Worm (Caenorhabditis elegans) whole organism, dauer: ENCODE measurements around the gene C28D4.5.

Experiments
- unc-62 ChIP-seq: sonication (generic microtip); optimal IDR thresholded peaks from 2 replicates; lab custom pipeline; 2017; ENCODE audit warnings: missing biosample characterization, missing genetic modification reagents, missing genetic modification characterization

Gene C28D4.5

DNA sequence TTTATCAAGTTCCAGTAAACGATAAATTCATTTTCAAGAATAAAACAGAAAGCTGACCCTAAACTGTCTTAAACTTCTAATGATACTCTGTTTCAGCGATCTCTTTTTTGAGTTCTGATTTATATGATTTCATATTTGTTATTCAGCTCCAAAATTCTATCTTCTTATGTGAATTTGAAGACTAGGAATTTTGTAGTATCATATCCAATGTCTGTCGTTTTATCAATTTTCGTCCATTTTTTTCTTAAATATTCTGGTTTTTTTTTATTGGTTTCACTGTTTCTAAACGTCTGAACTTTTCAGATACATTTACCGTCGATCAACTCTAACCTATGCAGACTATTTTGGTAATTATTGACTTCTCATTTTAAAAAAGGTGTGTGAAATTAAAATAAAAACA, 21.7 kb downstream of the C28D4.5 start, which contains the start of the genes nhr-138 and C28D4.18:
nhr-138 (plus strand) TSS at position 304 of the 400 bp plus-strand sequence.
C28D4.18 (plus strand) TSS at position 333 of the 400 bp plus-strand sequence.
- no peak for TF ChIP-seq unc-62 (GFP tag; lab: Kevin White, UChicago)

DNA sequence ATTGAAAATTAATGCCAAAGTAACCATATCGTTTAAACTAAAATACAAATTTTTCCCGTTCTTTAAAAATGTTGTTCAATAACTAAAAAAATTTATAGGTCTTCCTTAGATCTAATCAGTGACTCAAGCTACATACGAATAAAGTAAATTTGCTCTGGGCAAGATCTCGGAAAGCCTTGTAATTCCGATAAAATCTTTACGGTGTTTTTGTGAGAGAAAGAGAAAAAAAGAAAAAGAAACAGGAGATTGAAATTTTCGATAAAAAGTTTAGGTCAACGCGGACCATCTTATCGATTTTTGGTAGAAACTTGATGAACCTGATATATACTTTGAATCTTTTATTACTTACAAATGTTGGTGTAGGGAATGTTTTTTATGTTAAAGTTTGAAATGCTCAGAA, 23.5 kb downstream of the C28D4.5 start:
- TF ChIP-seq unc-62 (GFP tag; lab: Kevin White, UChicago) = no peak

DNA sequence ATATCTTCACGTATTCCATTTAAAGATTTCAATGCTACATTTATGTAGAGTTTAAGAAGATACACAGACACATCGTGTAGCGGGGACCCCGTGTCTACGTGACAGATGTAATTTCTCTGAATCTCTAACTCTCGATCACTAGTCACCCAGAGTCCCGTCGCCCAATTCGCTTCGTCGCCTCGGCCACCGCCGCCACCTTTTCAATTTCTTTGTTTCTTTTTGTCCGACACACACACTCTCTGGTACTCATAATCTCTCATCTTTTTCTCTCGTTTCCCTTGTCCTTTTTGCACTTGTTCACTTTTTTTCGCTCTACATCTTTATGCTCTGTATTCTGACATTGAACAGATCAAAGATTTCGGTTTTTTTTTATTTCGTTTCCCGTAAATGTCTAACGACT, 28.3 kb downstream of the C28D4.5 start:
- TF ChIP-seq unc-62 (GFP tag; lab: Kevin White, UChicago) = no peak

DNA sequence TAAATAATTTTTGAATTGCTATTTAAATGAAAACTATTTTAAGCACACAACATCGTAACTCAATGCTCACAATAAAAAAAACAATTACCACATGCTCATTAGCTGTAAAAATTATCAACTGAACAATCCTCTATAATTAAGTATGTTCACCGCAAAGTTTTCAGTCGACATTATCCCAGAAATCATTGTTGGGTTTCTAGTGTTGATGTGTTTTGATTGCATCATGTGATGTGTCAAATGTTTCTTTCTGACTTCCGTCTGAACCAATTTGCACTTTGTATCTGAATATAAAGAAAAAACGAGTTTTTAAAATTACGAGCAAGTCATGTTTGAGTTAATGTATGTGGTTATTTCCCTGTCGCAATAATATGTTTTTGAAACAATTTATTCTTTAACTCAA, 28.8 kb downstream of the C28D4.5 start:
- TF ChIP-seq unc-62 (GFP tag; lab: Kevin White, UChicago) = no peak

DNA sequence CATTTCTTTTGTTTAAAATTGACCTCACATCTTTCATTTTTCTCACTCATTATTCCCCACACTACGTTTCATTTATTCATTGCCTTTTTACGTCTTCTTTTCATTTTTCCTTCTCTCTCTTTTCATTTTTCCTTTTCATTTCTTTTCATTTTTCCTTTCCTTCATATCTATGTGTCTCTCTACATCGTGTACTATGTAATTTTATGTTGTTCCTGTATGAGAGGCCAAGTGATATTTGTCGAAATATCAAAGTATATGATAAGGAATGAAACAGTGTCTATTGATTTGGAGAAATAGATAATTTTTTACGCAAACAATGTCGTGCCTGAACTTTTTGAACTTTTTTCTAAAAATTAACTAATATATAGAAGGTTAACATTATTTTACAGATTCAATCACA, 30.2 kb downstream of the C28D4.5 start:
- no peak for TF ChIP-seq unc-62 (GFP tag; lab: Kevin White, UChicago)

DNA sequence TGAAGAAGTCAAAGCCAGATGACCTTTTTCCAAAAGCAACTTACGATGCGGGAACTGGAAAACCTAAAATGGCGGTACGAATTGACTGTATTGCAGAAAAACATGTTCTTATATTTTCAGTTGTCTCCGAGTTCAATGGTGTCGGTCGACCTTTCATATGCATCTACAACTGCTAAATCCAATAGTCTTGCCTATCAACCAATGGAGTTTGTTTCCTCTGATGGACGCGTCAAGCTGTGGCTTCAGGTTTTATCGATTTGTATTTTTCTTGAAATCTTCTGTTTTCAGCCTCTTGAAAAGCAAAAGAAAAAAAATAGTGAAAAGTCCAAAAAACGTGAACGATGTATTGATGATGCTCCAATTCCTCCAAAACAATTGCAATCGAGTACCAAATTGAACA, 32.4 kb downstream of the C28D4.5 start:
- no peak for TF ChIP-seq unc-62 (GFP tag; lab: Kevin White, UChicago)

DNA sequence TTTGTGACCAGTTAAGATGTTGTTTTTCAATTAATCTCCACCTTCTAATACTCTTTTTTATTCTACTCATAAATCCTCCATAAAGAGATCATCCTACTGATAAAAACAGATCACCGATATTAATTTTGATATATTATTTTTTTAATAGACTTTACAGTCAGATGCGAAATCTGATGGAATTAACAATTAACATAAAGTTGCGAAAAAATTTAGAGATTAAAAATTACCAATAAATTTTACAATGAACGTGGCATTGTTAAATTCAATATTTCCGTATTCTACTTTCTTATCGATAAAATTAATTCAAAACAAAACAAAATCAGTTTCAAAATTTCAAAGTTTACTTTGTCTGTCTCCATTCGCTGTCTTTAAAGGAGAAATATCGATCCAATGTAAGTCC, 33.9 kb downstream of the C28D4.5 start, which contains the start of gene K01H12.4:
K01H12.4 (plus strand) TSS at position 301 of the 400 bp plus-strand sequence.
- TF ChIP-seq unc-62 (GFP tag; lab: Kevin White, UChicago) = no peak

DNA sequence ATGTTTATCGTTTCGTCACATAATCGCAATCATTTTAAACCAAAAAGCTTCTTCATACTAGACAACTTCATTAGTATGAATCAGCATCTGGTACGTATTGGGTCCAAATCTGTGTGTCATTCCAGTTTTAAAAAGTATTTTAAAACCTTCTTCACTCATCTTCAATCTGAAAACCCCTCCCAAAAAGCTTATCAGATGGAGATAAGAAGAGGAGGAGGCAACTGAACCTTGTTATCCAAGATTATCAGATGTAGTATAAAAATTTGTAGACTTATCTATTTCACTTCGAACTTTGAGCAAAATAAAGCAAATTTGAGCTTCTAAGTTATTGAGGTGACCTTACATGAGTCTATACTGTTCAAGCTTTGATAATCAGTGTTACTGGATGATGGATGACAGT, 36.8 kb downstream of the C28D4.5 start, which contains the start of gene nhr-38:
nhr-38 (plus strand) TSS at position 301 of the 400 bp plus-strand sequence.
- TF ChIP-seq unc-62 (GFP tag; lab: Kevin White, UChicago) = no peak

DNA sequence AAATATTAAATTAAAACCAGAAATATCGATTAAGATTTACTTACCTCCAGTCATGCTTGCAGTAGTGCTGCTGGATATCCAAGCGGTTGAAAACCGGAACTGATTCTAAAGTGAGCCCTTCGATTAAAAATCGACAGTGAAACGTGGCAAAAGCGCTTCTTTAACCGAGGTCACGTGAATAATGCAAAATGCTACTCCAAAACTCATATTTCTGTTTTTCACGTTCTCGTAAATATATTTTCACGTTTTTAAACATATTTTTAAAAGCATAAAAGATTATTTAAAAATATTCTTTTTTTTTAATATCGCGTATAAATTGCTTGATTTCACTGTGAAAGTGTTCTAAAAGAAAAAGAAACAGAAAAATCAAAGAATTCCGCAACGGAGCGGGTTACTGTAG, 37.5 kb downstream of the C28D4.5 start, which contains the start of gene ant-1.3:
ant-1.3 (minus strand) TSS at position 101 of the 400 bp plus-strand sequence.
- no peak for TF ChIP-seq unc-62 (GFP tag; lab: Kevin White, UChicago)

DNA sequence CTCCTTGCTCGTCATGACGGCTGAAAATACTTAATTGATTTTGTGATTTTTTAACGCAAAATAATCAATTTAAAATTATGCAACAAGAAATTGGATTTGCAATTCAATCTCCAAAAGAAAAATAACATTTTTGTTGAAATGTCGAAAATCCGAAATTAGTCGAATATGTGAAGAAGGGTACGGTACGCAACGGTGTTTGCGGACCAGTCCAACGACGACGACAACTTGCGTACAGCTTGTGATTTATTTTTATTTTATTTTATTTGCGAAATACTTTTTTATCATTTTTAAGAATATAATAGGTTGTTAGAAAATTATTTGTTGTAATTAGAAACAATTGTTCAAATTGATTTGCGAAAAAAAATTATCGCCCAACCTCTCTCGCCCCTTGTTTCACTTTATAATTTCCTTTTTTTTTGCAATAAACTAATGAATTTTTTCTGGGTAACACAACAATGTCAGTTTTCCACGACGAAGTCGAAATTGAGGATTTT, 39.9 kb downstream of the C28D4.5 start, which contains the start of the genes dcaf-1 and dph-3:
dcaf-1 (minus strand) TSS at position 20 of the 494 bp plus-strand sequence.
dph-3 (plus strand) TSS at position 444 of the 494 bp plus-strand sequence.
- no peak for TF ChIP-seq unc-62 (GFP tag; lab: Kevin White, UChicago)

DNA sequence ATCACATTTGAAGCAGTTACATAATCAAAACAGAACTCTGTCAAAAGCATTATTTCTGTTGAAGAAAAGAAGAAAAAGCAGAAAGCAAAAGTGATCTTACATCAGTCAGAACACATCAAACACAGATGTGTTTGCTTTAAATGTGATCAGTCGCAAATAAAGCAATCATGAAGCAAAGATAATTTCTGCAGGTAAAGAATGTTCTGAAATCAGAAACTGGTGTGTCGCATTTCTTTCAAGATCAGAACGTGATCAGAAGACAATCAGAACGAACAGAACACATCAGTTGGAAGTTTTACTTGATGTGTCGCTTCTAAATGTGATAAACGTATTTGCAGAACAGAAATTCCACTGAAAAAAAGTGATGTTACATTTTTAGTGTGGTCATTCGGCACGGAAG, 47.6 kb downstream of the C28D4.5 start:
- TF ChIP-seq unc-62 (GFP tag; lab: Kevin White, UChicago) = no peak

DNA sequence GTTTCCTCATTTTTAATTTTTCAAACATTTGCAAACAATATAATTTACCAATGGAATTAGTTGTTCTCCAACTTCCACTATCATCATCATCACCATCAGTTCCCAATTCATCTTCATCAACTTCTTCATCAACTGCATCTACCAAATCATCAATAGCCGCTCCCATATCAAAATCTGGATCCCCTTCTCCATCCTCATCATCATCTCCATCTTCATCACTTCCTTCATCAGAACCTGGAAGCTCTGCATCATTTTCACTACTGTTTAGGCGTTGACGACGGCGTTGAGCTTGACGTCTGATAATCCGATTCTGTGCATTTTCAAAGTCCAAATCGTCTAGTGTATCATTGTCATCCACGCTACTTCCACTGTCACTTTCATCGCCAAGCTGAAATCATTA, 48.8 kb downstream of the C28D4.5 start:
- no peak for TF ChIP-seq unc-62 (GFP tag; lab: Kevin White, UChicago)

DNA sequence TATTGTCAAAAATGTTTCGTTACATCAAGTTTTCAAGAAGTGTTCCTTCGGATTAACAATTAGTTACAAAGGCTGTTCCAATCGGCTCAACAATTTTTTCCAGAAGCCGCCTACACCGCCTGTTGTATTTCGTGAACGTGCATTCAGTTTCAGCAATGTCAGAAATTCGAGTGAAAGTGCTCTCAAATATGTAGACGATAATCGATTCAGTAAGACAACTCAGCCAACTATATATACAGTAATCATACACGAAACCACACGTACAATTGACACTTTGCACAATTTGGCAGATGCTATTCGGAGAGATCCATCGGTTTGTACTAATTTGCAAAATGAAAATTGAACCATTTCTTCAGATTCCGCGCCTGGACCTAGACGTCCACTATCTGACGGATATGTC, 50.1 kb downstream of the C28D4.5 start:
- no peak for TF ChIP-seq unc-62 (GFP tag; lab: Kevin White, UChicago)
